Fruit fly (Drosophila melanogaster) whole organism, embryonic: ENCODE data around the gene Clbn.

Experiments
- Abd-B ChIP-seq: fragments of 200-800 bp; sonication (Bioruptor generic); optimal IDR thresholded peaks from 2 replicates; lab custom pipeline; 2018; ENCODE audit warnings: missing biosample characterization, mild to moderate bottlenecking, missing genetic modification characterization, moderate library complexity
- Adf1 ChIP-seq: fragments of 200-800 bp; sonication (Bioruptor generic); IDR thresholded peaks from 2 replicates; pipeline ENCODE4 v1.3.6; 2022; ENCODE audit warnings: missing biosample characterization, missing genetic modification characterization
- Atf6 ChIP-seq: fragments of 200-800 bp; sonication (Bioruptor generic); IDR thresholded peaks from 2 replicates; pipeline ENCODE4 v1.3.6; 2022; ENCODE audit warnings: missing biosample characterization, missing genetic modification characterization
- CG12744 ChIP-seq: fragments of 200-800 bp; sonication (Bioruptor generic); optimal IDR thresholded peaks from 2 replicates; lab custom pipeline; 2016; ENCODE audit warnings: missing biosample characterization, missing genetic modification characterization
- CG14965 ChIP-seq: fragments of 200-800 bp; sonication (Bioruptor generic); optimal IDR thresholded peaks from 2 replicates; lab custom pipeline; 2016; ENCODE audit warnings: missing biosample characterization, missing genetic modification characterization, borderline replicate concordance
- CG15269 ChIP-seq: fragments of 200-800 bp; sonication (Bioruptor generic); optimal IDR thresholded peaks from 2 replicates; lab custom pipeline; 2018; ENCODE audit warnings: missing biosample characterization, mild to moderate bottlenecking, missing genetic modification characterization, moderate library complexity
- CG15479 ChIP-seq: fragments of 200-800 bp; sonication (Bioruptor generic); optimal IDR thresholded peaks from 3 replicates; lab custom pipeline; 2019; ENCODE audit warnings: missing biosample characterization, mild to moderate bottlenecking, missing genetic modification characterization, moderate library complexity
- CG16815 ChIP-seq: fragments of 200-800 bp; sonication (Bioruptor generic); optimal IDR thresholded peaks from 3 replicates; lab custom pipeline; 2017; ENCODE audit warnings: missing biosample characterization, mild to moderate bottlenecking, missing genetic modification characterization
- CG17829 ChIP-seq: fragments of 200-800 bp; optimal IDR thresholded peaks from 2 replicates; lab custom pipeline; 2019; ENCODE audit warnings: missing biosample characterization, mild to moderate bottlenecking, missing genetic modification characterization, moderate library complexity
- CG18599 ChIP-seq: fragments of 200-800 bp; sonication (Bioruptor generic); optimal IDR thresholded peaks from 3 replicates; lab custom pipeline; 2017; ENCODE audit warnings: missing biosample characterization, missing genetic modification characterization, mild to moderate bottlenecking, moderate library complexity, missing genetic modification reagents
- CG30403 ChIP-seq: fragments of 200-800 bp; sonication (Bioruptor generic); optimal IDR thresholded peaks from 3 replicates; lab custom pipeline; 2016; ENCODE audit warnings: missing biosample characterization, missing genetic modification characterization
- CG3065 ChIP-seq: fragments of 200-800 bp; sonication (Bioruptor generic); optimal IDR thresholded peaks from 2 replicates; lab custom pipeline; 2016; ENCODE audit warnings: missing biosample characterization, missing genetic modification characterization
- CG31365 ChIP-seq: fragments of 200-800 bp; sonication (Bioruptor generic); optimal IDR thresholded peaks from 2 replicates; lab custom pipeline; 2018; ENCODE audit warnings: missing biosample characterization, mild to moderate bottlenecking, missing genetic modification characterization
- CG3847 ChIP-seq: fragments of 200-800 bp; sonication (Bioruptor generic); IDR thresholded peaks from 2 replicates; pipeline ENCODE4 v1.3.6; 2022; ENCODE audit warnings: missing biosample characterization, missing genetic modification characterization
- CG4424 ChIP-seq: fragments of 200-800 bp; sonication (Bioruptor generic); optimal IDR thresholded peaks from 3 replicates; lab custom pipeline; 2016; ENCODE audit warnings: missing biosample characterization, missing genetic modification characterization
- CG4730 ChIP-seq: fragments of 200-800 bp; sonication (Bioruptor generic); IDR thresholded peaks from 2 replicates; pipeline ENCODE4 v1.3.6; 2022; ENCODE audit warnings: missing biosample characterization, missing genetic modification characterization
- CG6254 ChIP-seq: fragments of 200-800 bp; sonication (Bioruptor generic); optimal IDR thresholded peaks from 3 replicates; lab custom pipeline; 2017; ENCODE audit warnings: mild to moderate bottlenecking, missing biosample characterization, missing genetic modification reagents, missing genetic modification characterization
- CG6683 ChIP-seq: fragments of 200-800 bp; sonication (Bioruptor generic); optimal IDR thresholded peaks from 2 replicates; lab custom pipeline; 2017; ENCODE audit warnings: missing biosample characterization, mild to moderate bottlenecking, missing genetic modification characterization, missing genetic modification reagents
- CG7271 ChIP-seq: fragments of 200-800 bp; sonication (Bioruptor generic); optimal IDR thresholded peaks from 2 replicates; lab custom pipeline; 2018; ENCODE audit warnings: missing biosample characterization, mild to moderate bottlenecking, missing genetic modification characterization, moderate library complexity
- CG7372 ChIP-seq: fragments of 200-800 bp; sonication (Bioruptor generic); IDR thresholded peaks from 2 replicates; pipeline ENCODE4 v1.3.6; 2022; ENCODE audit warnings: missing biosample characterization, missing genetic modification characterization
- CkIIα-i1 ChIP-seq: fragments of 200-800 bp; sonication (Bioruptor generic); IDR thresholded peaks from 2 replicates; pipeline ENCODE4 v1.3.6; 2022; ENCODE audit warnings: missing biosample characterization, missing genetic modification characterization
- Dfd ChIP-seq, 2 experiments: fragments of >200 bp; optimal IDR thresholded peaks; 2 replicates each; lab custom pipeline; 2017; ENCODE audit warnings: missing biosample characterization in 2 of 2, missing genetic modification characterization in 2 of 2
- Fer3 ChIP-seq: fragments of 200-800 bp; sonication (Bioruptor generic); optimal IDR thresholded peaks from 2 replicates; lab custom pipeline; 2018; ENCODE audit warnings: missing biosample characterization, mild to moderate bottlenecking, missing genetic modification characterization, moderate library complexity
- Gug ChIP-seq: fragments of 200-800 bp; sonication (Bioruptor generic); IDR thresholded peaks from 4 replicates; pipeline ENCODE4 v1.3.6; 2022; ENCODE audit warnings: missing biosample characterization, missing genetic modification characterization
- HmgD ChIP-seq: fragments of 200-800 bp; sonication (Bioruptor generic); optimal IDR thresholded peaks from 3 replicates; lab custom pipeline; 2016; ENCODE audit warnings: missing biosample characterization, missing genetic modification characterization
- Jarid2 ChIP-seq: fragments of 200-800 bp; sonication (Bioruptor generic); optimal IDR thresholded peaks from 3 replicates; lab custom pipeline; 2017; ENCODE audit warnings: mild to moderate bottlenecking, missing biosample characterization, missing genetic modification reagents, missing genetic modification characterization
- Lhr ChIP-seq: fragments of 200-800 bp; sonication (Bioruptor generic); optimal IDR thresholded peaks from 3 replicates; lab custom pipeline; 2017; ENCODE audit warnings: mild to moderate bottlenecking, missing biosample characterization, missing genetic modification reagents, missing genetic modification characterization
- Lim3 ChIP-seq: fragments of 200-800 bp; sonication (Bioruptor generic); IDR thresholded peaks from 2 replicates; pipeline ENCODE4 v1.3.6; 2022; ENCODE audit warnings: missing biosample characterization, missing genetic modification characterization
- Max ChIP-seq: fragments of 200-800 bp; sonication (Bioruptor generic); optimal IDR thresholded peaks from 2 replicates; lab custom pipeline; 2016; ENCODE audit warnings: missing biosample characterization, mild to moderate bottlenecking, missing genetic modification characterization
- Nf-YA ChIP-seq: fragments of 200-800 bp; sonication (Bioruptor generic); IDR thresholded peaks from 2 replicates; pipeline ENCODE4 v1.3.6; 2022; ENCODE audit warnings: missing biosample characterization, missing genetic modification characterization
- Nf-YB ChIP-seq: fragments of 200-800 bp; sonication (Bioruptor generic); optimal IDR thresholded peaks from 3 replicates; lab custom pipeline; 2019; ENCODE audit warnings: missing biosample characterization, mild to moderate bottlenecking, missing genetic modification characterization, moderate library complexity
- Nf-YC ChIP-seq: fragments of 200-800 bp; optimal IDR thresholded peaks from 3 replicates; lab custom pipeline; 2019; ENCODE audit warnings: missing biosample characterization, mild to moderate bottlenecking, missing genetic modification characterization, moderate library complexity
- Opbp ChIP-seq: fragments of 200-800 bp; sonication (Bioruptor generic); IDR thresholded peaks from 3 replicates; pipeline ENCODE4 v1.3.6; 2022; ENCODE audit warnings: missing biosample characterization, missing genetic modification characterization; ENCODE audit not compliant: partially characterized antibody
- Pdp1 ChIP-seq, 2 experiments: fragments of 200-800 bp; sonication (Bioruptor generic); optimal IDR thresholded peaks; 3 replicates each; lab custom pipeline; 2016; ENCODE audit warnings: missing biosample characterization in 2 of 2, missing genetic modification characterization in 2 of 2, mild to moderate bottlenecking in 1 of 2, moderate library complexity in 1 of 2
- Ravus ChIP-seq: fragments of 200-800 bp; sonication (Bioruptor generic); IDR thresholded peaks from 2 replicates; pipeline ENCODE4 v1.3.6; 2022; ENCODE audit warnings: missing biosample characterization, missing genetic modification characterization
- Vsx1 ChIP-seq: fragments of 200-800 bp; sonication (Bioruptor generic); optimal IDR thresholded peaks from 2 replicates; lab custom pipeline; 2017; ENCODE audit warnings: missing biosample characterization, mild to moderate bottlenecking, missing genetic modification characterization, missing genetic modification reagents
- amos ChIP-seq: fragments of 200-800 bp; sonication (Bioruptor generic); IDR thresholded peaks from 2 replicates; pipeline ENCODE4 v1.3.6; 2022; ENCODE audit warnings: missing biosample characterization, missing genetic modification characterization; ENCODE audit not compliant: partially characterized antibody
- cg ChIP-seq: fragments of 200-800 bp; sonication (Bioruptor generic); optimal IDR thresholded peaks from 3 replicates; lab custom pipeline; 2019; ENCODE audit warnings: missing biosample characterization, mild to moderate bottlenecking, missing genetic modification characterization, moderate library complexity
- ftz-f1 ChIP-seq: fragments of 200-800 bp; sonication (Bioruptor generic); optimal IDR thresholded peaks from 2 replicates; lab custom pipeline; 2016; ENCODE audit warnings: missing biosample characterization, missing genetic modification characterization
- gem ChIP-seq: fragments of 200-800 bp; sonication (Bioruptor generic); optimal IDR thresholded peaks from 2 replicates; lab custom pipeline; 2019; ENCODE audit warnings: missing biosample characterization, mild to moderate bottlenecking, missing genetic modification characterization, moderate library complexity
- gro ChIP-seq: fragments of 200-800 bp; sonication (Bioruptor generic); optimal IDR thresholded peaks from 2 replicates; lab custom pipeline; 2016; ENCODE audit warnings: missing biosample characterization, missing genetic modification characterization
- jing ChIP-seq: fragments of 200-800 bp; sonication (Bioruptor generic); optimal IDR thresholded peaks from 2 replicates; lab custom pipeline; 2018; ENCODE audit warnings: missing biosample characterization, mild to moderate bottlenecking, missing genetic modification characterization
- kah ChIP-seq: fragments of 200-800 bp; sonication (Bioruptor generic); optimal IDR thresholded peaks from 2 replicates; lab custom pipeline; 2018; ENCODE audit warnings: missing biosample characterization, mild to moderate bottlenecking, missing genetic modification characterization
- mld ChIP-seq: fragments of 200-800 bp; sonication (Bioruptor generic); IDR thresholded peaks from 3 replicates; pipeline ENCODE4 v1.3.6; 2022; ENCODE audit warnings: missing biosample characterization, missing genetic modification characterization; ENCODE audit not compliant: partially characterized antibody
- oc ChIP-seq: fragments of 200-800 bp; sonication (Bioruptor generic); optimal IDR thresholded peaks from 2 replicates; lab custom pipeline; 2018; ENCODE audit warnings: missing biosample characterization, mild to moderate bottlenecking, missing genetic modification characterization, moderate library complexity
- prd ChIP-seq, 3 experiments: fragments of >200 bp in 2 of 3; fragments of 200-800 bp in 1 of 3; sonication (Bioruptor generic) in 1 of 3; optimal IDR thresholded peaks in 2 of 3; IDR thresholded peaks in 1 of 3; 2 replicates in 2 of 3; 3 replicates in 1 of 3; pipeline versions ENCODE4 v1.3.6 to Lab custom; 2017 to 2022; ENCODE audit warnings: missing biosample characterization in 1 of 3, missing genetic modification characterization in 1 of 3
- slou ChIP-seq: fragments of 200-800 bp; sonication (Bioruptor generic); optimal IDR thresholded peaks from 3 replicates; lab custom pipeline; 2016; ENCODE audit warnings: missing biosample characterization, missing genetic modification characterization
- trem ChIP-seq: fragments of 200-800 bp; optimal IDR thresholded peaks from 3 replicates; lab custom pipeline; 2019; ENCODE audit warnings: missing biosample characterization, mild to moderate bottlenecking, missing genetic modification characterization, moderate library complexity
- trh ChIP-seq: fragments of 200-800 bp; sonication (Bioruptor generic); optimal IDR thresholded peaks from 2 replicates; lab custom pipeline; 2016; ENCODE audit warnings: missing biosample characterization, missing genetic modification characterization
- vnd ChIP-seq: fragments of 200-800 bp; sonication (Bioruptor generic); IDR thresholded peaks from 3 replicates; pipeline ENCODE4 v1.3.6; 2022; ENCODE audit warnings: missing biosample characterization, missing genetic modification characterization; ENCODE audit not compliant: partially characterized antibody

Gene Clbn

dm6 chr3R:25094639-25095038, 32.7 kb upstream of the Clbn start, which contains the start of gene fd96Cb:
Gene fd96Cb, plus strand, starts transcription at chr3R:25095012.
- TF ChIP-seq Nf-YC (tag; lab: Kevin White, UChicago) (peak; percentile 100), Nf-YA (GFP tag; lab: Robert Waterston, UW) (peak; percentile 95), Adf1 (GFP tag; lab: Robert Waterston, UW) (peak; percentile 31; the same call in 1 of the 2 replicates), prd (optimal IDR thresholded peaks at IDR 0.05; lab: Kevin White, UChicago) (no peak), prd (GFP tag; IDR thresholded peaks at IDR 0.05; lab: Robert Waterston, UW) (no peak), CG7372 (GFP tag; lab: Robert Waterston, UW) (no peak), Fer3 (tag; lab: Kevin White, UChicago) (no peak), Nf-YB (GFP tag; lab: Kevin White, UChicago) (peak; percentile 100), Abd-B (GFP tag; lab: Kevin White, UChicago) (no peak), Vsx1 (GFP tag; lab: Kevin White, UChicago) (no peak), CG6254 (GFP tag; lab: Kevin White, UChicago) (no peak), Opbp (peak; percentile 34; the same call in 1 of the 3 replicates), CG4730 (GFP tag; lab: Robert Waterston, UW) (no peak), CG7271 (tag; lab: Kevin White, UChicago) (no peak), kah (GFP tag; lab: Kevin White, UChicago) (no peak), CG30403 (GFP tag; lab: Kevin White, UChicago) (no peak), CG3847 (GFP tag; lab: Robert Waterston, UW) (no peak), CG6683 (GFP tag; lab: Kevin White, UChicago) (no peak), Max (GFP tag; lab: Kevin White, UChicago) (no peak), vnd (no peak), ftz-f1 (GFP tag; lab: Kevin White, UChicago) (no peak), trh (GFP tag; lab: Kevin White, UChicago) (no peak), Jarid2 (GFP tag; lab: Kevin White, UChicago) (peak; percentile 73), Lhr (GFP tag; lab: Kevin White, UChicago) (no peak), Ravus (GFP tag; lab: Robert Waterston, UW) (no peak), Dfd (GFP tag; optimal IDR thresholded peaks at IDR 0.05; lab: Kevin White, UChicago) (no peak), jing (peak; percentile 34), Gug (GFP tag; lab: Robert Waterston, UW) (no peak), CG18599 (GFP tag; lab: Kevin White, UChicago) (no peak), CG31365 (no peak), CG16815 (GFP tag; lab: Kevin White, UChicago) (no peak), HmgD (GFP tag; lab: Kevin White, UChicago) (peak; percentile 21), Pdp1 (GFP tag; optimal IDR thresholded peaks at IDR 0.05; lab: Kevin White, UChicago) (no peak), cg (GFP tag; lab: Kevin White, UChicago) (peak; percentile 64), CkIIα-i1 (GFP tag; lab: Robert Waterston, UW) (no peak), mld (GFP tag; lab: Robert Waterston, UW) (0 out of 3 replicates have a peak, but pooled peaks have one; percentile 55), gro (GFP tag; lab: Kevin White, UChicago) (no peak), CG17829 (tag; lab: Kevin White, UChicago) (no peak), CG4424 (no peak), Lim3 (GFP tag; lab: Robert Waterston, UW) (no peak), CG14965 (GFP tag; lab: Kevin White, UChicago) (no peak), CG15269 (tag; lab: Kevin White, UChicago) (no peak), slou (GFP tag; lab: Kevin White, UChicago) (no peak), CG12744 (GFP tag; lab: Kevin White, UChicago) (no peak), Atf6 (no peak), CG15479 (GFP tag; lab: Kevin White, UChicago) (no peak), amos (GFP tag; lab: Robert Waterston, UW) (no peak), oc (peak; percentile 64), gem (tag; lab: Kevin White, UChicago) (no peak), trem (tag; lab: Kevin White, UChicago) (no peak), CG3065 (GFP tag; lab: Kevin White, UChicago) (no peak)
